Fruit fly (Drosophila melanogaster): ENCODE measurements around the gene mnd.
A peak's percentile ranks its signal among the peaks of the same experiment; 100 is the strongest.

- no peak for TF ChIP-seq CG8159 (tag; optimal IDR thresholded peaks at IDR 0.05)
- TF ChIP-seq Ets98B (GFP tag; IDR thresholded peaks at IDR 0.05): no peak
- TF ChIP-seq CG14655 (GFP tag; optimal IDR thresholded peaks at IDR 0.05): no peak
- no peak for TF ChIP-seq CG12605 (GFP tag; IDR thresholded peaks at IDR 0.05)
- no peak for TF ChIP-seq CG15710 (tag; optimal IDR thresholded peaks at IDR 0.05)
- peak; percentile 66 for TF ChIP-seq EcR (GFP tag; optimal IDR thresholded peaks at IDR 0.05)
- no peak for TF ChIP-seq Pif1A (GFP tag; optimal IDR thresholded peaks at IDR 0.05)
- no peak for TF ChIP-seq CG17806 (tag; optimal IDR thresholded peaks at IDR 0.05)
- no peak for TF ChIP-seq CG34367 (tag; optimal IDR thresholded peaks at IDR 0.05)
- no peak for TF ChIP-seq fd96Ca (GFP tag; IDR thresholded peaks at IDR 0.05)
Observed at dm6 chr3L:14980038-14980437, 4.9 kb upstream of the mnd start.
